Fruit fly (Drosophila melanogaster): ENCODE data around the gene Sgt.

Gene Sgt

dm6 chr2L:17433030-17433912 lies 38.1 kb upstream of the Sgt start, which contains the start of the genes Dif and CG5043 (continued):
- TF ChIP-seq CG6765 (GFP tag; optimal IDR thresholded peaks at IDR 0.05) = peak; percentile 41
- 0 out of 2 replicates have a peak, but pooled peaks have one; percentile 50 for TF ChIP-seq vvl (GFP tag; IDR thresholded peaks at IDR 0.05)
- peak; percentile 60 for TF ChIP-seq ewg (GFP tag; optimal IDR thresholded peaks at IDR 0.05)

dm6 chr2L:17436500-17436899 lies 34.9 kb upstream of the Sgt start, which contains the start of gene CG33928:
Gene CG33928, minus strand, starts transcription at chr2L:17436600.
- TF ChIP-seq CG32772 (GFP tag; IDR thresholded peaks at IDR 0.05) = no peak
- no peak for TF ChIP-seq CG17359 (tag; optimal IDR thresholded peaks at IDR 0.05)
- no peak for TF ChIP-seq CG10979 (tag; optimal IDR thresholded peaks at IDR 0.05)
- TF ChIP-seq cg (GFP tag; optimal IDR thresholded peaks at IDR 0.05) = no peak
- TF ChIP-seq da (GFP tag; optimal IDR thresholded peaks at IDR 0.05) = no peak
- TF ChIP-seq Oaz (GFP tag; IDR thresholded peaks at IDR 0.05) = no peak
- TF ChIP-seq Blimp-1 (GFP tag; optimal IDR thresholded peaks at IDR 0.05) = no peak
- TF ChIP-seq cato (GFP tag; optimal IDR thresholded peaks at IDR 0.05; ENCODE audit: borderline replicate concordance) = no peak
- TF ChIP-seq slp2 (GFP tag; optimal IDR thresholded peaks at IDR 0.05) = no peak
- no peak for TF ChIP-seq CG1647 (GFP tag; optimal IDR thresholded peaks at IDR 0.05)
- TF ChIP-seq H2.0 (GFP tag; IDR thresholded peaks at IDR 0.05) = no peak
- TF ChIP-seq onecut (GFP tag; IDR thresholded peaks at IDR 0.05) = no peak

- TF ChIP-seq salm (tag; optimal IDR thresholded peaks at IDR 0.05) (no peak), Dfd (GFP tag; optimal IDR thresholded peaks at IDR 0.05) (peak in 1 of 2 experiments; percentile 85), jing (GFP tag; optimal IDR thresholded peaks at IDR 0.05) (no peak), usp (GFP tag; optimal IDR thresholded peaks at IDR 0.05) (no peak), Ets65A (GFP tag) (peak; percentile 45)
Observed at dm6 chr2L:17437594-17437993, 33.8 kb upstream of the Sgt start.

dm6 chr2L:17447071-17447470 lies 24.3 kb upstream of the Sgt start:
- TF ChIP-seq tll (GFP tag; optimal IDR thresholded peaks at IDR 0.05) = no peak
- no peak for TF ChIP-seq Stat92E (GFP tag; optimal IDR thresholded peaks at IDR 0.05)
- TF ChIP-seq CG12219 (GFP tag; optimal IDR thresholded peaks at IDR 0.05) = no peak
- peak; percentile 22 for TF ChIP-seq sens (GFP tag)
- TF ChIP-seq gsb (GFP tag; IDR thresholded peaks at IDR 0.05) = no peak
- TF ChIP-seq MBD-R2 (GFP tag; IDR thresholded peaks at IDR 0.05) = no peak
- TF ChIP-seq CG8388 (GFP tag; optimal IDR thresholded peaks at IDR 0.05) = no peak
- TF ChIP-seq az2 (GFP tag; optimal IDR thresholded peaks at IDR 0.05) = no peak

- TF ChIP-seq CG8290 (GFP tag; optimal IDR thresholded peaks at IDR 0.05) (no peak), CG8290 (tag; optimal IDR thresholded peaks at IDR 0.05) (peak in 1 of 2 experiments; percentile 53), yki (optimal IDR thresholded peaks at IDR 0.05) (no peak), lab (GFP tag; optimal IDR thresholded peaks at IDR 0.05) (peak; percentile 49), Hmr (GFP tag; optimal IDR thresholded peaks at IDR 0.05) (peak; percentile 40), CG15514 (GFP tag; optimal IDR thresholded peaks at IDR 0.05) (peak; percentile 15), PHDP (tag; optimal IDR thresholded peaks at IDR 0.05) (peak; percentile 23), gro (GFP tag; optimal IDR thresholded peaks at IDR 0.05) (no peak), CG18599 (GFP tag; optimal IDR thresholded peaks at IDR 0.05) (no peak), CG2199 (GFP tag; IDR thresholded peaks at IDR 0.05) (peak; percentile 82; the same call in 2 of the 3 replicates), cwo (GFP tag; optimal IDR thresholded peaks at IDR 0.05) (peak; percentile 32), CG10147 (GFP tag; optimal IDR thresholded peaks at IDR 0.05) (no peak), crol (GFP tag; IDR thresholded peaks at IDR 0.05) (peak; percentile 96), NFAT (GFP tag; IDR thresholded peaks at IDR 0.05) (0 out of 2 replicates have a peak, but pooled peaks have one; percentile 23), pho (GFP tag; optimal IDR thresholded peaks at IDR 0.05) (no peak), caup (GFP tag; optimal IDR thresholded peaks at IDR 0.05; ENCODE audit: severe bottlenecking) (peak; percentile 17)
Observed at dm6 chr2L:17448435-17448834, 23.0 kb upstream of the Sgt start.
